Fruit fly (Drosophila melanogaster) whole organism, wandering third instar larva: Measurements from ENCODE around the gene CG9667.
A peak's percentile ranks its signal among the peaks of the same experiment; 100 is the strongest.

Experiments used
- Abd-B ChIP-seq: fragments of >200 bp; optimal IDR thresholded peaks from 2 replicates; lab custom pipeline; 2017; ENCODE audit warnings: missing biosample characterization, missing genetic modification characterization
- CG32264 ChIP-seq: fragments of 200-800 bp; sonication (Bioruptor generic); optimal IDR thresholded peaks from 2 replicates; lab custom pipeline; 2016; ENCODE audit warnings: missing biosample characterization, missing genetic modification characterization
- CG9705 ChIP-seq: fragments of 200-800 bp; sonication (Bioruptor generic); optimal IDR thresholded peaks from 2 replicates; lab custom pipeline; 2018; ENCODE audit warnings: missing biosample characterization, mild to moderate bottlenecking, missing genetic modification characterization
- CrebA ChIP-seq: fragments of 200-800 bp; sonication (Bioruptor generic); optimal IDR thresholded peaks from 2 replicates; lab custom pipeline; 2016; ENCODE audit warnings: missing biosample characterization, mild to moderate bottlenecking, missing genetic modification characterization, borderline replicate concordance
- Dfd ChIP-seq: fragments of >200 bp; optimal IDR thresholded peaks from 2 replicates; lab custom pipeline; 2017; ENCODE audit warnings: missing biosample characterization, missing genetic modification characterization
- Dif ChIP-seq: fragments of 200-275, 200-300 bp; sonication (Bioruptor generic); optimal IDR thresholded peaks from 2 replicates; lab custom pipeline; 2018; ENCODE audit warnings: missing biosample characterization, missing genetic modification characterization; ENCODE audit not compliant: partially characterized antibody
- GATAd ChIP-seq: sonication (Bioruptor generic); optimal IDR thresholded peaks from 2 replicates; lab custom pipeline; 2016; ENCODE audit warnings: missing biosample characterization, missing genetic modification characterization
- HLH106 ChIP-seq: fragments of 200-800 bp; optimal IDR thresholded peaks from 3 replicates; lab custom pipeline; 2019; ENCODE audit warnings: missing biosample characterization, mild to moderate bottlenecking, missing genetic modification characterization, moderate library complexity
- Hnf4 ChIP-seq: fragments of 200-800 bp; sonication (Bioruptor generic); optimal IDR thresholded peaks from 2 replicates; lab custom pipeline; 2016; ENCODE audit warnings: missing biosample characterization, mild to moderate bottlenecking, missing genetic modification characterization
- Hr78 ChIP-seq: fragments of >200 bp; optimal IDR thresholded peaks from 2 replicates; lab custom pipeline; 2017; ENCODE audit warnings: missing biosample characterization, missing genetic modification characterization
- Hr83 ChIP-seq: fragments of 200-300 bp; sonication (Bioruptor generic); optimal IDR thresholded peaks from 2 replicates; lab custom pipeline; 2016; ENCODE audit warnings: missing biosample characterization, mild to moderate bottlenecking, missing genetic modification characterization, moderate library complexity; ENCODE audit not compliant: poor library complexity, severe bottlenecking
- Jra ChIP-seq: sonication (Bioruptor generic); optimal IDR thresholded peaks from 2 replicates; lab custom pipeline; 2016; ENCODE audit warnings: missing biosample characterization, missing genetic modification characterization
- Mio ChIP-seq: sonication (Bioruptor generic); optimal IDR thresholded peaks from 2 replicates; lab custom pipeline; 2016; ENCODE audit warnings: missing biosample characterization, missing genetic modification characterization
- Myc ChIP-seq: fragments of >200 bp; optimal IDR thresholded peaks from 2 replicates; lab custom pipeline; 2017
- N ChIP-seq: fragments of >200 bp; optimal IDR thresholded peaks from 2 replicates; lab custom pipeline; 2018; ENCODE audit warnings: missing biosample characterization, missing external identifiers, missing genetic modification characterization
- OdsH ChIP-seq: fragments of 200-800 bp; sonication (Bioruptor generic); optimal IDR thresholded peaks from 2 replicates; lab custom pipeline; 2016; ENCODE audit warnings: missing biosample characterization, mild to moderate bottlenecking, missing genetic modification characterization
- Rel ChIP-seq, 2 experiments: fragments of 200-800 bp; sonication (Bioruptor generic) in 1 of 2; optimal IDR thresholded peaks; 2 replicates in 1 of 2; 3 replicates in 1 of 2; lab custom pipeline; 2016 to 2019; ENCODE audit warnings: mild to moderate bottlenecking in 2 of 2, missing biosample characterization in 2 of 2, missing genetic modification characterization in 2 of 2, moderate library complexity in 1 of 2
- Sp1 ChIP-seq: fragments of 200-800 bp; sonication (Bioruptor generic); optimal IDR thresholded peaks from 3 replicates; lab custom pipeline; 2019; ENCODE audit warnings: missing biosample characterization, mild to moderate bottlenecking, missing genetic modification characterization, moderate library complexity
- Vsx2 ChIP-seq: fragments of 200-300, 225-300 bp; sonication (Bioruptor generic); optimal IDR thresholded peaks from 2 replicates; lab custom pipeline; 2018; ENCODE audit warnings: missing biosample characterization, missing genetic modification characterization; ENCODE audit not compliant: partially characterized antibody
- br ChIP-seq: fragments of 200-800 bp; sonication (Bioruptor generic); optimal IDR thresholded peaks from 2 replicates; lab custom pipeline; 2016; ENCODE audit warnings: missing biosample characterization, missing genetic modification characterization
- brk ChIP-seq: fragments of 200-800 bp; sonication (Bioruptor generic); optimal IDR thresholded peaks from 2 replicates; lab custom pipeline; 2016; ENCODE audit warnings: missing biosample characterization, mild to moderate bottlenecking, missing genetic modification characterization
- dl ChIP-seq, 2 experiments: fragments of 175-275, 200-275 bp in 1 of 2; fragments of 200-275 bp in 1 of 2; sonication (Bioruptor generic); optimal IDR thresholded peaks; lab custom pipeline; 2018; ENCODE audit warnings: mild to moderate bottlenecking in 2 of 2, missing biosample characterization in 2 of 2, missing genetic modification characterization in 2 of 2, moderate library complexity in 2 of 2; ENCODE audit not compliant: partially characterized antibody in 2 of 2, insufficient read depth in 1 of 2
- dmrt93B ChIP-seq: fragments of 200-800 bp; sonication (Bioruptor generic); optimal IDR thresholded peaks from 2 replicates; lab custom pipeline; 2018; ENCODE audit warnings: missing biosample characterization, mild to moderate bottlenecking, missing genetic modification characterization
- dsf ChIP-seq: sonication (Bioruptor generic); optimal IDR thresholded peaks from 2 replicates; lab custom pipeline; 2016; ENCODE audit warnings: missing biosample characterization, missing genetic modification characterization, borderline replicate concordance
- ey ChIP-seq: fragments of 200-800 bp; sonication (Bioruptor generic); optimal IDR thresholded peaks from 2 replicates; lab custom pipeline; 2016; ENCODE audit warnings: missing biosample characterization, missing genetic modification characterization
- foxo ChIP-seq, 2 experiments: fragments of 200-800 bp; sonication (Bioruptor generic); optimal IDR thresholded peaks; 2 replicates in 1 of 2; 3 replicates in 1 of 2; lab custom pipeline; 2016 to 2017; ENCODE audit warnings: missing biosample characterization in 2 of 2, missing genetic modification characterization in 2 of 2
- fru ChIP-seq: fragments of 200-800 bp; sonication (Bioruptor generic); optimal IDR thresholded peaks from 3 replicates; lab custom pipeline; 2016; ENCODE audit warnings: missing biosample characterization, mild to moderate bottlenecking, missing genetic modification characterization
- h ChIP-seq: fragments of 200-800 bp; sonication (Bioruptor generic); optimal IDR thresholded peaks from 3 replicates; lab custom pipeline; 2016; ENCODE audit warnings: missing biosample characterization, mild to moderate bottlenecking, missing genetic modification characterization
- jim ChIP-seq: fragments of 175-275, 200-325 bp; sonication (Bioruptor generic); optimal IDR thresholded peaks from 2 replicates; lab custom pipeline; 2016; ENCODE audit warnings: missing biosample characterization, mild to moderate bottlenecking, missing genetic modification characterization
- lola ChIP-seq: fragments of >200 bp; optimal IDR thresholded peaks from 2 replicates; lab custom pipeline; 2017; ENCODE audit warnings: missing biosample characterization, missing genetic modification characterization
- pan ChIP-seq: fragments of >200 bp; optimal IDR thresholded peaks from 2 replicates; lab custom pipeline; 2017
- psq ChIP-seq: fragments of 200-800 bp; sonication (Bioruptor generic); optimal IDR thresholded peaks from 3 replicates; lab custom pipeline; 2017; ENCODE audit warnings: missing biosample characterization, mild to moderate bottlenecking, missing genetic modification characterization, moderate library complexity
- rgr ChIP-seq: fragments of 200-800 bp; sonication (Bioruptor generic); optimal IDR thresholded peaks from 3 replicates; lab custom pipeline; 2016; ENCODE audit warnings: missing biosample characterization, mild to moderate bottlenecking, missing genetic modification characterization
- sage ChIP-seq: fragments of 200-800 bp; sonication (Bioruptor generic); optimal IDR thresholded peaks from 2 replicates; lab custom pipeline; 2016; ENCODE audit warnings: missing biosample characterization, mild to moderate bottlenecking, missing genetic modification characterization
- sv ChIP-seq: fragments of 200-800 bp; sonication (Bioruptor generic); optimal IDR thresholded peaks from 3 replicates; lab custom pipeline; 2016; ENCODE audit warnings: missing biosample characterization, missing genetic modification characterization
- tai ChIP-seq: sonication (Bioruptor generic); optimal IDR thresholded peaks from 2 replicates; lab custom pipeline; 2016; ENCODE audit warnings: missing biosample characterization, missing genetic modification characterization
- usp ChIP-seq: fragments of >200 bp; optimal IDR thresholded peaks from 2 replicates; lab custom pipeline; 2017; ENCODE audit warnings: missing biosample characterization, missing genetic modification characterization
- woc ChIP-seq: sonication (Bioruptor generic); optimal IDR thresholded peaks from 2 replicates; lab custom pipeline; 2016; ENCODE audit warnings: missing biosample characterization, mild to moderate bottlenecking, missing genetic modification characterization

Gene CG9667

DNA sequence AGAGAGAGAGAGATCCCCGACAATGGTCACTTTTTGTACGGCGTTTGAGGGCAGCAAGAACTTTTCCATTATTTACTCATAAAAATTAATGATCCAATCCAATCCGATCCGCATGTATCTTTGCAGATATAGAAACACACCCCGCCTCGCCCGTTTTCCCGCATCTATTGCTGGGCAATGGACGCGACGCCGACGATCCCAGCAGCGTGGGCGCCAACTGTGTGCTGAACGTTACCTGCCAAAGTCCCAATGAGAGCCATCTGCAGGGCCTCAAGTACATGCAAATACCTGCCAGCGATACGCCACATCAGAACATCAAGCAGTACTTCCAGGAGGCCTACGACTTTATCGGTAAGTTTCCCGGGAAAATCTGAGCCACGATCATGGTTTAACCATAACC, 15.2 kb downstream of the CG9667 start:
- TF ChIP-seq h (GFP tag; lab: Kevin White, UChicago): no peak
- no peak for TF ChIP-seq Dif
- TF ChIP-seq Abd-B (GFP tag; lab: Kevin White, UChicago): no peak
- no peak for TF ChIP-seq Myc (lab: Kevin White, UChicago)
- no peak for TF ChIP-seq tai
- TF ChIP-seq N (GFP tag; lab: Kevin White, UChicago): no peak
- no peak for TF ChIP-seq Sp1 (GFP tag; lab: Kevin White, UChicago)
- no peak for TF ChIP-seq sv (GFP tag; lab: Kevin White, UChicago)
- TF ChIP-seq brk: no peak
- no peak for TF ChIP-seq CG32264 (GFP tag; lab: Kevin White, UChicago)
- TF ChIP-seq GATAd (GFP tag; lab: Kevin White, UChicago): no peak
- TF ChIP-seq, all 38 proteins: peak for 0

DNA sequence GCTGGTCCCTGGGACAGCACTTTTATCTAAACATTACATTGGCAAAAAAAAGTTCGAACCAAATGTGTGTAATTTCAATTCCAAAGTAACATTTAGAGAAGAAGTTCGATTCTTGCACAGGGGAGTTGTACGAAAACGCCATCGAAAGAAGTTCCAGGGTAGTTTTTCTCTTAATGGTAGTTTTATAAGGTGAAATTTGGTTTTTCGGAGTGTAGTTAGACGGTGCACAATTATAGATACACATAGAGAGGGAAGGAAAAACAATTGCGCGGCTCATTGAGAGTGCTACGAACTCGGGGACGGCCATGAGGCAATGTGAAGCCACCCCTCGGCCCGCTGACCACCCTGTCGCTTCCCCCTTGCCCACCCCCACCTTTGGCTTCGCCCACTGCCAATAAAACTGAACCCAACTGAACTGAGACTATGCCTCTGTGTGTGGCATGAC, 15.9 kb downstream of the CG9667 start:
- TF ChIP-seq Hr83 (GFP tag; lab: Kevin White, UChicago) (no peak), dl (GFP tag; optimal IDR thresholded peaks at IDR 0.05; lab: Kevin White, UChicago; ENCODE audit: insufficient read depth in 1 of 2, partially characterized antibody in 2 of 2) (no peak), brk (no peak), Dif (no peak), lola (GFP tag; lab: Kevin White, UChicago) (no peak), foxo (GFP tag; optimal IDR thresholded peaks at IDR 0.05; lab: Kevin White, UChicago) (peak in 1 of 2 experiments; percentile 49), Hnf4 (peak; percentile 3), br (GFP tag; lab: Kevin White, UChicago) (peak; percentile 17), woc (no peak), Mio (GFP tag; lab: Kevin White, UChicago) (no peak), CG9705 (no peak), rgr (GFP tag; lab: Kevin White, UChicago) (no peak), Jra (GFP tag; lab: Kevin White, UChicago) (no peak), OdsH (GFP tag; lab: Kevin White, UChicago) (peak; percentile 27), CrebA (GFP tag; lab: Kevin White, UChicago) (no peak), Hr78 (GFP tag; lab: Kevin White, UChicago) (no peak), sv (GFP tag; lab: Kevin White, UChicago) (peak; percentile 14), dmrt93B (GFP tag; lab: Kevin White, UChicago) (no peak), Dfd (no peak), jim (GFP tag; lab: Kevin White, UChicago) (no peak), Vsx2 (no peak), pan (lab: Kevin White, UChicago) (no peak), Myc (lab: Kevin White, UChicago) (no peak), GATAd (GFP tag; lab: Kevin White, UChicago) (no peak), usp (GFP tag; lab: Kevin White, UChicago) (no peak), ey (GFP tag; lab: Kevin White, UChicago) (peak; percentile 20), h (GFP tag; lab: Kevin White, UChicago) (peak; percentile 47), Sp1 (GFP tag; lab: Kevin White, UChicago) (no peak), HLH106 (tag; lab: Kevin White, UChicago) (peak; percentile 2), Abd-B (GFP tag; lab: Kevin White, UChicago) (no peak), CG32264 (GFP tag; lab: Kevin White, UChicago) (no peak), psq (GFP tag; lab: Kevin White, UChicago) (peak; percentile 33), Rel (GFP tag; optimal IDR thresholded peaks at IDR 0.05; lab: Kevin White, UChicago) (no peak), Rel (tag; optimal IDR thresholded peaks at IDR 0.05; lab: Kevin White, UChicago) (no peak), sage (GFP tag; lab: Kevin White, UChicago) (no peak), fru (peak; percentile 44), N (GFP tag; lab: Kevin White, UChicago) (no peak), tai (no peak), dsf (GFP tag; lab: Kevin White, UChicago) (no peak)
